Fruit fly (Drosophila melanogaster): ENCODE data around the gene CG4617.
A peak's percentile ranks its signal among the peaks of the same experiment; 100 is the strongest.

dm6 chrX:7120168-7120567 lies 15.9 kb upstream of the CG4617 start:
- TF ChIP-seq Met (GFP tag; optimal IDR thresholded peaks at IDR 0.05) (no peak), CG8319 (GFP tag; optimal IDR thresholded peaks at IDR 0.05) (no peak), Ets96B (tag; optimal IDR thresholded peaks at IDR 0.05) (peak; percentile 7)

All from whole organism, prepupa.